Worm (Caenorhabditis elegans): ENCODE data around the gene T23C6.4.

DNA sequence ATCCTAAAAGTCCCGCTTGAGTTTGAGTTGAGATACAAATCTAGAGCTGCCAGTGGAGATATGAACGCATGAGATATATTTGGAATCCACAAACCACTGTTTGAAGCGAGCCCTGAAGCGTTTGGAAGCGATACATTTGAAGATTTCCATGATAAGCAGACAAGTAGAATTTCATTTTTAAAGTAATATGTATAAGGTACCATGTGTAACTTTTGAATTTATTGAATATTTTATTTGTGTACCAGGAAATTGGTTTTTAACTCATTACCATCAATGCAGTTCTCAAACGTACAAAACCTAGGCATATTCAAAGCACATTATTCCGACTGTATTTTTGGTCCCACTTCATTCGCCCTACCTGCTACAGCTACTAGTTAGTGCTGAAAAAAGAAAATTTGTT is 28.5 kb upstream of the T23C6.4 start, which contains the start of gene B0302.2:
- no peak for TF ChIP-seq snpc-4 (GFP tag; optimal IDR thresholded peaks at IDR 0.05)
- no peak for TF ChIP-seq snpc-4 (tag; optimal IDR thresholded peaks at IDR 0.05)
- TF ChIP-seq dpl-1 (GFP tag; optimal IDR thresholded peaks at IDR 0.05): no peak

Data from whole organism, young adult.